Fruit fly (Drosophila melanogaster): Measurements from ENCODE around the gene MED30.

DNA sequence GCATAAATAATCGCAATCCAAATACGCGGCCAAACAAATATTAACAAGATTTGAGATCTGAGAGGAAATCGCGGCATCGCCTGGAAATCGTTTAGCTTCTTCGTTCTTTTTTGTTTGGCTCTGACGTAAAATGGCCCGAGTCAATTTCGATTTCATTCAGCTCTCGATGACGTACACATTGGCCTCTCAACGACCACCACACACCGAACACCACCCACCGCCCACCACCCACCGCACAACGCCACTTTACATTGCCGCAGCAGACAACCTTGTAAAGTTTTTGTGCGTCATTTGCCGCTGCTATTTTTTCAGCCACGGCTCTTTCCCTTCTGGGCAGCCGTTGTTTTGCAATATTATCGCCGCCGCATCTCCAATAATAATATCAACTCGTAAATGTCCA, 21.8 kb downstream of the MED30 start:
- TF ChIP-seq tup (GFP tag; optimal IDR thresholded peaks at IDR 0.05) (no peak), Asciz (GFP tag; optimal IDR thresholded peaks at IDR 0.05) (no peak), Bdp1 (GFP tag; optimal IDR thresholded peaks at IDR 0.05) (no peak), hth (optimal IDR thresholded peaks at IDR 0.05) (no peak), CG1529 (GFP tag; optimal IDR thresholded peaks at IDR 0.05) (no peak), Abd-B (GFP tag; optimal IDR thresholded peaks at IDR 0.05) (no peak), her (GFP tag; optimal IDR thresholded peaks at IDR 0.05) (no peak), Mes4 (GFP tag; optimal IDR thresholded peaks at IDR 0.05) (no peak)

Data from whole organism, embryonic.